Worm (Caenorhabditis elegans) whole organism, L1 larva: ENCODE data around the gene ddb-1.

Source experiments
- F16B12.6 ChIP-seq: fragments of 150-350 bp; optimal IDR thresholded peaks from 2 replicates; lab custom pipeline; 2014; ENCODE audit warnings: missing biosample characterization, missing genetic modification characterization
- alr-1 ChIP-seq: fragments of 200-800 bp; sonication (Bioruptor generic); optimal IDR thresholded peaks from 2 replicates; lab custom pipeline; 2018; ENCODE audit warnings: borderline replicate concordance, mild to moderate bottlenecking, missing genetic modification characterization, missing compliant biosample characterization
- blmp-1 ChIP-seq: fragments of 150-350 bp; optimal IDR thresholded peaks from 2 replicates; lab custom pipeline; 2014; ENCODE audit warnings: missing biosample characterization, missing genetic modification characterization
- ceh-8 ChIP-seq: fragments of 200-800 bp; sonication (Bioruptor generic); optimal IDR thresholded peaks from 2 replicates; lab custom pipeline; 2018; ENCODE audit warnings: mild to moderate bottlenecking, missing genetic modification characterization, moderate library complexity, missing compliant biosample characterization
- ceh-88 ChIP-seq: fragments of 200-800 bp; sonication (Bioruptor generic); IDR thresholded peaks from 2 replicates; pipeline ENCODE4 v1.3.6; 2022; ENCODE audit warnings: missing genetic modification characterization, missing compliant biosample characterization
- ceh-90 ChIP-seq: sonication (generic microtip); optimal IDR thresholded peaks from 2 replicates; lab custom pipeline; 2016; ENCODE audit warnings: missing genetic modification characterization, missing compliant biosample characterization
- ces-1 ChIP-seq: fragments of 150-350 bp; optimal IDR thresholded peaks from 2 replicates; lab custom pipeline; 2014; ENCODE audit warnings: missing biosample characterization, missing genetic modification reagents, missing genetic modification characterization
- dpl-1 ChIP-seq, 3 experiments: fragments of 150-350 bp in 2 of 3; sonication (generic microtip) in 1 of 3; optimal IDR thresholded peaks; 2 replicates each; lab custom pipeline; 2014 to 2017; ENCODE audit warnings: missing biosample characterization in 3 of 3, missing genetic modification characterization in 3 of 3, missing genetic modification reagents in 3 of 3
- dsc-1 ChIP-seq: sonication (generic microtip); optimal IDR thresholded peaks from 2 replicates; lab custom pipeline; 2016; ENCODE audit warnings: mild to moderate bottlenecking, missing genetic modification characterization, missing compliant biosample characterization
- efl-1 ChIP-seq, 4 experiments: fragments of 150-350 bp; optimal IDR thresholded peaks in 3 of 4; peaks in 1 of 4; 1 replicate in 1 of 4; 2 replicates in 3 of 4; lab custom pipeline; 2014; ENCODE audit warnings: missing biosample characterization in 2 of 4, missing genetic modification characterization in 2 of 4, missing genetic modification reagents in 2 of 4
- egl-27 ChIP-seq, 2 experiments: fragments of 150-350 bp in 1 of 2; sonication (generic microtip); optimal IDR thresholded peaks; 3 replicates each; lab custom pipeline; 2017 to 2018; ENCODE audit warnings: missing biosample characterization in 2 of 2, missing genetic modification characterization in 2 of 2, missing genetic modification reagents in 2 of 2
- fkh-4 ChIP-seq: sonication (generic microtip); optimal IDR thresholded peaks from 2 replicates; lab custom pipeline; 2016; ENCODE audit warnings: missing compliant biosample characterization, missing genetic modification characterization, borderline replicate concordance
- hlh-17 ChIP-seq: fragments of 200-800 bp; sonication (Bioruptor generic); optimal IDR thresholded peaks from 2 replicates; lab custom pipeline; 2018; ENCODE audit warnings: missing genetic modification characterization, mild to moderate bottlenecking, missing compliant biosample characterization, moderate library complexity, borderline replicate concordance
- hpl-2 ChIP-seq: fragments of 150-350 bp; optimal IDR thresholded peaks from 2 replicates; lab custom pipeline; 2014; ENCODE audit warnings: missing biosample characterization, missing genetic modification reagents, missing genetic modification characterization
- irx-1 ChIP-seq: sonication (generic microtip); optimal IDR thresholded peaks from 2 replicates; lab custom pipeline; 2016; ENCODE audit warnings: missing genetic modification characterization, missing compliant biosample characterization
- isw-1 ChIP-seq: fragments of 200-800 bp; sonication (Bioruptor generic); IDR thresholded peaks from 2 replicates; pipeline ENCODE4 v1.3.6; 2022; ENCODE audit warnings: missing genetic modification characterization, missing compliant biosample characterization
- jun-1 ChIP-seq: fragments of 150-350 bp; optimal IDR thresholded peaks from 2 replicates; lab custom pipeline; 2014; ENCODE audit warnings: missing biosample characterization, missing genetic modification reagents, missing genetic modification characterization
- lin-14 ChIP-seq: fragments of 200-800 bp; sonication (Bioruptor generic); optimal IDR thresholded peaks from 2 replicates; lab custom pipeline; 2018; ENCODE audit warnings: mild to moderate bottlenecking, missing genetic modification characterization, moderate library complexity, missing compliant biosample characterization
- lin-15B ChIP-seq: fragments of 150-350 bp; sonication (generic microtip); optimal IDR thresholded peaks from 3 replicates; lab custom pipeline; 2014; ENCODE audit warnings: missing biosample characterization, missing genetic modification characterization
- lin-35 ChIP-seq, 2 experiments: fragments of 150-350 bp; optimal IDR thresholded peaks; 2 replicates each; lab custom pipeline; 2014; ENCODE audit warnings: missing biosample characterization in 2 of 2, missing genetic modification characterization in 2 of 2, missing genetic modification reagents in 2 of 2
- lsy-2 ChIP-seq, 2 experiments: fragments of 150-350 bp; optimal IDR thresholded peaks; 2 replicates each; lab custom pipeline; 2014; ENCODE audit warnings: missing biosample characterization in 2 of 2, missing genetic modification characterization in 2 of 2
- mef-2 ChIP-seq: fragments of 150-350 bp; optimal IDR thresholded peaks from 2 replicates; lab custom pipeline; 2014; ENCODE audit warnings: missing biosample characterization, missing genetic modification characterization
- mep-1 ChIP-seq: fragments of 150-350 bp; optimal IDR thresholded peaks from 2 replicates; lab custom pipeline; 2014; ENCODE audit warnings: missing biosample characterization, missing genetic modification characterization
- nhr-11 ChIP-seq: fragments of 150-350 bp; optimal IDR thresholded peaks from 2 replicates; lab custom pipeline; 2014; ENCODE audit warnings: missing biosample characterization, missing genetic modification characterization
- nhr-19 ChIP-seq: fragments of 200-800 bp; sonication (Bioruptor generic); conservative IDR thresholded peaks from 2 replicates; pipeline ENCODE4 v1.3.6; 2022; ENCODE audit warnings: missing genetic modification characterization, missing compliant biosample characterization
- nhr-47 ChIP-seq: sonication (generic microtip); optimal IDR thresholded peaks from 2 replicates; lab custom pipeline; 2016; ENCODE audit warnings: mild to moderate bottlenecking, missing genetic modification characterization, moderate library complexity, missing compliant biosample characterization
- nhr-77 ChIP-seq: fragments of 150-350 bp; optimal IDR thresholded peaks from 2 replicates; lab custom pipeline; 2014; ENCODE audit warnings: missing biosample characterization, missing genetic modification characterization
- nhr-85 ChIP-seq: sonication (generic microtip); peaks from one replicate; lab custom pipeline; 2016; ENCODE audit warnings: missing genetic modification characterization, inconsistent platforms, missing compliant biosample characterization
- nhr-90 ChIP-seq: sonication (generic microtip); optimal IDR thresholded peaks from 2 replicates; lab custom pipeline; 2016; ENCODE audit warnings: mild to moderate bottlenecking, missing genetic modification characterization, missing compliant biosample characterization; ENCODE audit not compliant: poor library complexity
- snpc-4 ChIP-seq: fragments of 150-350 bp; optimal IDR thresholded peaks from 2 replicates; lab custom pipeline; 2014; ENCODE audit warnings: missing biosample characterization, missing genetic modification characterization
- snu-23 ChIP-seq: sonication (generic microtip); optimal IDR thresholded peaks from 2 replicates; lab custom pipeline; 2016; ENCODE audit warnings: missing genetic modification characterization, missing compliant biosample characterization
- tbx-2 ChIP-seq: sonication (generic microtip); optimal IDR thresholded peaks from 2 replicates; lab custom pipeline; 2016; ENCODE audit warnings: missing genetic modification characterization, missing compliant biosample characterization
- tlp-1 ChIP-seq: fragments of 150-350 bp; optimal IDR thresholded peaks from 2 replicates; lab custom pipeline; 2014; ENCODE audit warnings: missing biosample characterization, missing genetic modification characterization
- unc-62 ChIP-seq: fragments of 150-350 bp; optimal IDR thresholded peaks from 2 replicates; lab custom pipeline; 2014; ENCODE audit warnings: missing biosample characterization, missing genetic modification reagents, missing genetic modification characterization
- unc-86 ChIP-seq: sonication (generic microtip); optimal IDR thresholded peaks from 2 replicates; lab custom pipeline; 2016; ENCODE audit warnings: missing genetic modification characterization, missing compliant biosample characterization
- vab-15 ChIP-seq: sonication (generic microtip); optimal IDR thresholded peaks from 2 replicates; lab custom pipeline; 2017; ENCODE audit warnings: missing genotype, mild to moderate bottlenecking, missing genetic modification characterization, missing compliant biosample characterization
- xbp-1 ChIP-seq: sonication (generic microtip); optimal IDR thresholded peaks from 2 replicates; lab custom pipeline; 2016; ENCODE audit warnings: missing genetic modification characterization, missing compliant biosample characterization

ddb-1 gene

ce11 chrIV:12134991-12135390, 14.0 kb upstream of the ddb-1 start:
- TF ChIP-seq xbp-1 (tag; lab: Kevin White, UChicago) (no peak), ceh-8 (GFP tag; lab: Kevin White, UChicago) (peak; percentile 78), nhr-77 (tag; lab: Kevin White, UChicago) (no peak), nhr-85 (tag; lab: Kevin White, UChicago) (peak; percentile 44)

ce11 chrIV:12133776-12134175, 12.8 kb upstream of the ddb-1 start:
- TF ChIP-seq alr-1 (no peak), mep-1 (peak; percentile 18), blmp-1 (peak; percentile 27), nhr-90 (tag; lab: Kevin White, UChicago) (no peak), unc-86 (tag; lab: Kevin White, UChicago) (no peak), ceh-90 (tag; lab: Kevin White, UChicago) (no peak), ces-1 (GFP tag; lab: Kevin White, UChicago) (no peak), nhr-85 (tag; lab: Kevin White, UChicago) (peak; percentile 71), dsc-1 (tag; lab: Kevin White, UChicago) (no peak)

- TF ChIP-seq hlh-17 (no peak), alr-1 (no peak), jun-1 (no peak), nhr-11 (tag; lab: Kevin White, UChicago) (no peak), ceh-88 (GFP tag; lab: Robert Waterston, UW) (no peak), tlp-1 (tag; lab: Kevin White, UChicago) (no peak), ces-1 (GFP tag; lab: Kevin White, UChicago) (no peak), F16B12.6 (tag; lab: Kevin White, UChicago) (no peak), fkh-4 (no peak), unc-62 (no peak), efl-1 (optimal IDR thresholded peaks at IDR 0.05; lab: Kevin White, UChicago) (no peak), efl-1 (GFP tag; optimal IDR thresholded peaks at IDR 0.05 in 1 of 2; lab: Kevin White, UChicago) (peak in 1 of 2 experiments; percentile 55), snpc-4 (tag; lab: Kevin White, UChicago) (peak; percentile 59), dpl-1 (GFP tag; optimal IDR thresholded peaks at IDR 0.05; lab: Kevin White, UChicago) (no peak), tbx-2 (no peak), vab-15 (tag; lab: Kevin White, UChicago) (no peak), mef-2 (tag; lab: Kevin White, UChicago) (no peak), irx-1 (no peak), lin-35 (GFP tag; optimal IDR thresholded peaks at IDR 0.05; lab: Kevin White, UChicago) (no peak), nhr-85 (tag; lab: Kevin White, UChicago) (peak; percentile 9), lin-15B (tag; lab: Kevin White, UChicago) (no peak), snu-23 (no peak), lin-14 (GFP tag; lab: Kevin White, UChicago) (peak; percentile 46), isw-1 (GFP tag; lab: Robert Waterston, UW) (no peak), ceh-90 (tag; lab: Kevin White, UChicago) (no peak)
These were observed 10.5 kb upstream of the ddb-1 start for ce11 chrIV:12131308-12132072.

ce11 chrIV:12129204-12129603, 8.2 kb upstream of the ddb-1 start, which contains the start of gene lin-24:
TSS of gene lin-24 (plus strand) at chrIV:12129504.
- TF ChIP-seq efl-1 (optimal IDR thresholded peaks at IDR 0.05; lab: Kevin White, UChicago) (no peak), efl-1 (GFP tag; optimal IDR thresholded peaks at IDR 0.05 in 1 of 2; lab: Kevin White, UChicago) (peak in 1 of 2 experiments; percentile 11), mep-1 (no peak), dpl-1 (GFP tag; optimal IDR thresholded peaks at IDR 0.05; lab: Kevin White, UChicago) (no peak), nhr-19 (no peak)

ce11 chrIV:12128708-12129107, 7.7 kb upstream of the ddb-1 start:
- TF ChIP-seq nhr-47 (peak; percentile 16), lsy-2 (tag; optimal IDR thresholded peaks at IDR 0.05; lab: Kevin White, UChicago) (peak in 1 of 2 experiments; percentile 9), hpl-2 (GFP tag; lab: Kevin White, UChicago) (no peak), nhr-85 (tag; lab: Kevin White, UChicago) (peak; percentile 14), lin-14 (GFP tag; lab: Kevin White, UChicago) (peak; percentile 23), mep-1 (peak; percentile 23), irx-1 (no peak), egl-27 (tag; optimal IDR thresholded peaks at IDR 0.05; lab: Kevin White, UChicago) (no peak)
- TF ChIP-seq, all 84 proteins: peak for 5
